Fruit fly (Drosophila melanogaster): ENCODE results near the gene grn.

grn gene

dm6 chr3R:8105839-8106718 is 75.2 kb downstream of the grn start (continued):
- TF ChIP-seq B-H1 (GFP tag; IDR thresholded peaks at IDR 0.05) (no peak), ro (GFP tag; IDR thresholded peaks at IDR 0.05) (no peak), CG13894 (tag; optimal IDR thresholded peaks at IDR 0.05) (peak; percentile 36), exex (tag; optimal IDR thresholded peaks at IDR 0.05) (peak; percentile 40), gce (GFP tag; IDR thresholded peaks at IDR 0.05) (no peak), bcd (GFP tag; optimal IDR thresholded peaks at IDR 0.05) (peak; percentile 12), dimm (GFP tag; IDR thresholded peaks at IDR 0.05) (no peak), psq (GFP tag; optimal IDR thresholded peaks at IDR 0.05) (peak; percentile 90), Asciz (GFP tag; optimal IDR thresholded peaks at IDR 0.05) (peak; percentile 3), scrt (GFP tag; optimal IDR thresholded peaks at IDR 0.05) (peak; percentile 54), NK7.1 (GFP tag; optimal IDR thresholded peaks at IDR 0.05) (no peak), Blimp-1 (GFP tag; optimal IDR thresholded peaks at IDR 0.05) (peak; percentile 25), CG8478 (optimal IDR thresholded peaks at IDR 0.05) (peak; percentile 86), kni (GFP tag; optimal IDR thresholded peaks at IDR 0.05) (peak; percentile 15), Atf3 (GFP tag; optimal IDR thresholded peaks at IDR 0.05) (peak; percentile 10), pros (GFP tag; optimal IDR thresholded peaks at IDR 0.05) (peak; percentile 69), cad (GFP tag; optimal IDR thresholded peaks at IDR 0.05) (no peak), CG6854 (GFP tag; optimal IDR thresholded peaks at IDR 0.05) (peak; percentile 37), CG3163 (GFP tag; optimal IDR thresholded peaks at IDR 0.05) (peak; percentile 68), wek (GFP tag; optimal IDR thresholded peaks at IDR 0.05) (no peak), Hr51 (GFP tag; optimal IDR thresholded peaks at IDR 0.05) (peak in 1 of 2 experiments; percentile 6), CG7928 (GFP tag; optimal IDR thresholded peaks at IDR 0.05) (no peak), twi (tag; optimal IDR thresholded peaks at IDR 0.05) (peak; percentile 11), NfI (GFP tag; optimal IDR thresholded peaks at IDR 0.05) (peak; percentile 22), Doc3 (GFP tag; IDR thresholded peaks at IDR 0.05; ENCODE audit: partially characterized antibody) (no peak), yki (optimal IDR thresholded peaks at IDR 0.05) (peak; percentile 33), Hmr (GFP tag; optimal IDR thresholded peaks at IDR 0.05) (peak; percentile 9), CG17802 (tag; optimal IDR thresholded peaks at IDR 0.05) (no peak), ftz-f1 (GFP tag; optimal IDR thresholded peaks at IDR 0.05) (peak; percentile 7), CG4730 (GFP tag; IDR thresholded peaks at IDR 0.05) (no peak), kay (GFP tag; optimal IDR thresholded peaks at IDR 0.05) (peak; percentile 99), mirr (GFP tag; optimal IDR thresholded peaks at IDR 0.05) (peak; percentile 32), CHES-1-like (GFP tag; optimal IDR thresholded peaks at IDR 0.05) (peak; percentile 57), CG10321 (GFP tag; IDR thresholded peaks at IDR 0.05) (no peak), YL-1 (GFP tag; optimal IDR thresholded peaks at IDR 0.05) (peak; percentile 26), CG3995 (GFP tag; optimal IDR thresholded peaks at IDR 0.05) (peak; percentile 33), Side (GFP tag; optimal IDR thresholded peaks at IDR 0.05) (peak; percentile 31), lilli (GFP tag; optimal IDR thresholded peaks at IDR 0.05) (peak; percentile 3), lbe (GFP tag; optimal IDR thresholded peaks at IDR 0.05) (peak; percentile 90), Pdp1 (GFP tag; optimal IDR thresholded peaks at IDR 0.05) (peak in 1 of 2 experiments; percentile 87), HmgZ (tag; optimal IDR thresholded peaks at IDR 0.05) (no peak), CG11504 (tag; optimal IDR thresholded peaks at IDR 0.05) (no peak), CG18619 (GFP tag; optimal IDR thresholded peaks at IDR 0.05) (no peak), Dip2 (GFP tag; IDR thresholded peaks at IDR 0.05) (no peak), CG7987 (GFP tag; optimal IDR thresholded peaks at IDR 0.05) (peak; percentile 1), Trl (optimal IDR thresholded peaks at IDR 0.05) (peak; percentile 85 to 97), Trl (GFP tag; optimal IDR thresholded peaks at IDR 0.05) (no peak), pfk (GFP tag; optimal IDR thresholded peaks at IDR 0.05) (no peak), CG4854 (GFP tag; optimal IDR thresholded peaks at IDR 0.05) (no peak), CG9876 (GFP tag; optimal IDR thresholded peaks at IDR 0.05) (no peak)

Data from whole organism, embryonic.